Worm (Caenorhabditis elegans): ENCODE results near the gene vps-26.

vps-26 gene

ce11 chrIV:9374529-9374928 is 32.9 kb upstream of the vps-26 start, which contains the start of gene C10C5.3:
Gene C10C5.3, plus strand, starts transcription at chrIV:9374829.
- TF ChIP-seq Y48G9A.11 (GFP tag; IDR thresholded peaks at IDR 0.05) (no peak), nhr-102 (tag; optimal IDR thresholded peaks at IDR 0.05) (no peak), R02D3.7 (tag; optimal IDR thresholded peaks at IDR 0.05) (no peak), zag-1 (tag; optimal IDR thresholded peaks at IDR 0.05) (no peak), dmd-6 (GFP tag; IDR thresholded peaks at IDR 0.05) (peak; percentile 21; the same call in 1 of the 2 replicates), zfp-3 (GFP tag; conservative IDR thresholded peaks at IDR 0.05) (no peak), dve-1 (tag; optimal IDR thresholded peaks at IDR 0.05; ENCODE audit: insufficient read depth) (peak; percentile 50), aha-1 (tag) (peak; percentile 26)

ce11 chrIV:9371126-9371525 is 29.5 kb upstream of the vps-26 start, which contains the start of gene fbxc-58:
Gene fbxc-58, plus strand, starts transcription at chrIV:9371508.
- no peak for TF ChIP-seq daf-16 (GFP tag; optimal IDR thresholded peaks at IDR 0.05)
- TF ChIP-seq daf-16 (tag; optimal IDR thresholded peaks at IDR 0.05): peak; percentile 44
- no peak for TF ChIP-seq dmd-6 (GFP tag; IDR thresholded peaks at IDR 0.05)
- TF ChIP-seq zip-2 (tag; optimal IDR thresholded peaks at IDR 0.05): peak; percentile 84
- no peak for TF ChIP-seq set-16 (GFP tag; IDR thresholded peaks at IDR 0.05)
- TF ChIP-seq pqm-1 (tag; optimal IDR thresholded peaks at IDR 0.05): peak; percentile 80
- TF ChIP-seq D1046.2 (GFP tag; IDR thresholded peaks at IDR 0.05): no peak
- no peak for TF ChIP-seq ces-1 (GFP tag; optimal IDR thresholded peaks at IDR 0.05)
- TF ChIP-seq unc-62 (GFP tag; optimal IDR thresholded peaks at IDR 0.05 in 1 of 2): no peak
- no peak for TF ChIP-seq unc-62 (tag; optimal IDR thresholded peaks at IDR 0.05)
- TF ChIP-seq dve-1 (tag; optimal IDR thresholded peaks at IDR 0.05; ENCODE audit: insufficient read depth): peak; percentile 1
- TF ChIP-seq T20F7.1 (GFP tag; optimal IDR thresholded peaks at IDR 0.05): peak; percentile 4
- peak; percentile 18 for TF ChIP-seq ztf-7 (tag; optimal IDR thresholded peaks at IDR 0.05)
- TF ChIP-seq nhr-10 (tag; optimal IDR thresholded peaks at IDR 0.05): no peak
- peak; percentile 21 for TF ChIP-seq nhr-28 (tag; optimal IDR thresholded peaks at IDR 0.05)
- TF ChIP-seq lin-15B (tag; optimal IDR thresholded peaks at IDR 0.05): no peak
- TF ChIP-seq egl-43 (GFP tag; IDR thresholded peaks at IDR 0.05): no peak
- TF ChIP-seq ama-1 (optimal IDR thresholded peaks at IDR 0.05): no peak
- no peak for TF ChIP-seq nhr-102 (tag; optimal IDR thresholded peaks at IDR 0.05)
- no peak for TF ChIP-seq F37D6.2 (tag; optimal IDR thresholded peaks at IDR 0.05)

ce11 chrIV:9367852-9368627 is 26.4 kb upstream of the vps-26 start:
- TF ChIP-seq arid-1 (GFP tag; conservative IDR thresholded peaks at IDR 0.05): no peak
- TF ChIP-seq hlh-30 (tag; optimal IDR thresholded peaks at IDR 0.05; ENCODE audit: insufficient read depth): peak; percentile 22
- peak; percentile 4 for TF ChIP-seq unc-130 (GFP tag; optimal IDR thresholded peaks at IDR 0.05)
- peak; percentile 44 for TF ChIP-seq hlh-11 (tag; optimal IDR thresholded peaks at IDR 0.05)
- peak; percentile 17 for TF ChIP-seq fkh-10 (GFP tag; optimal IDR thresholded peaks at IDR 0.05)
- no peak for TF ChIP-seq nhr-41 (GFP tag; IDR thresholded peaks at IDR 0.05)
- no peak for TF ChIP-seq nhr-10 (tag; optimal IDR thresholded peaks at IDR 0.05)
- no peak for TF ChIP-seq lin-29 (GFP tag; IDR thresholded peaks at IDR 0.05)
- no peak for TF ChIP-seq spr-3 (GFP tag; optimal IDR thresholded peaks at IDR 0.05)
- TF ChIP-seq lim-7 (GFP tag; IDR thresholded peaks at IDR 0.05): no peak
- peak; percentile 52 for TF ChIP-seq nhr-28 (tag; optimal IDR thresholded peaks at IDR 0.05)
- TF ChIP-seq rbr-2 (tag; optimal IDR thresholded peaks at IDR 0.05): peak; percentile 14
- no peak for TF ChIP-seq mep-1 (tag; optimal IDR thresholded peaks at IDR 0.05)
- no peak; the same call in 1 of the 2 replicates for TF ChIP-seq snpc-1.2 (GFP tag; IDR thresholded peaks at IDR 0.05)
- TF ChIP-seq ZK337.2 (GFP tag; IDR thresholded peaks at IDR 0.05): no peak
- TF ChIP-seq ama-1 (optimal IDR thresholded peaks at IDR 0.05): no peak
- TF ChIP-seq T20F7.1 (GFP tag; optimal IDR thresholded peaks at IDR 0.05): no peak
- no peak for TF ChIP-seq dmd-8 (GFP tag; IDR thresholded peaks at IDR 0.05)
- no peak for TF ChIP-seq nhr-25 (tag; optimal IDR thresholded peaks at IDR 0.05; ENCODE audit: borderline replicate concordance, insufficient read depth)
- TF ChIP-seq hif-1 (tag; optimal IDR thresholded peaks at IDR 0.05): no peak
- no peak for TF ChIP-seq nhr-111 (GFP tag; optimal IDR thresholded peaks at IDR 0.05)
- peak in 1 of 2 experiments; percentile 71 for TF ChIP-seq daf-16 (GFP tag; optimal IDR thresholded peaks at IDR 0.05)
- peak; percentile 98 for TF ChIP-seq daf-16 (tag; optimal IDR thresholded peaks at IDR 0.05)
- no peak for TF ChIP-seq ZK546.5 (tag; optimal IDR thresholded peaks at IDR 0.05)
- TF ChIP-seq zfp-3 (GFP tag; conservative IDR thresholded peaks at IDR 0.05): no peak
- no peak for TF ChIP-seq daf-19 (GFP tag; conservative IDR thresholded peaks at IDR 0.05)
- TF ChIP-seq Y48G9A.11 (GFP tag; IDR thresholded peaks at IDR 0.05): no peak
- TF ChIP-seq mes-2 (tag; optimal IDR thresholded peaks at IDR 0.05; ENCODE audit: poor library complexity, severe bottlenecking): peak; percentile 51
- no peak for TF ChIP-seq daf-8 (GFP tag; IDR thresholded peaks at IDR 0.05)

Measured in whole organism, L4 larva.